Fruit fly (Drosophila melanogaster) whole organism, prepupa: ENCODE data around the gene CG42538.

Experiments used
- CG10631 ChIP-seq: fragments of 200-800 bp; sonication (Bioruptor generic); optimal IDR thresholded peaks from 2 replicates; lab custom pipeline; 2016; ENCODE audit warnings: missing biosample characterization, missing genetic modification characterization
- CG11762 ChIP-seq: fragments of 200-800 bp; sonication (Bioruptor generic); optimal IDR thresholded peaks from 3 replicates; lab custom pipeline; 2016; ENCODE audit warnings: missing biosample characterization, missing genetic modification characterization; ENCODE audit not compliant: insufficient read depth
- CG1621 ChIP-seq: fragments of 200-800 bp; sonication (Bioruptor generic); optimal IDR thresholded peaks from 3 replicates; lab custom pipeline; 2018; ENCODE audit warnings: missing biosample characterization, mild to moderate bottlenecking, missing genetic modification characterization
- CG3032 ChIP-seq: fragments of 200-800 bp; optimal IDR thresholded peaks from 2 replicates; lab custom pipeline; 2019; ENCODE audit warnings: missing biosample characterization, mild to moderate bottlenecking, missing genetic modification characterization, moderate library complexity
- CG6163 ChIP-seq: fragments of 200-800 bp; sonication (Bioruptor generic); IDR thresholded peaks from 3 replicates; pipeline ENCODE4 v1.3.6; 2022; ENCODE audit warnings: missing biosample characterization, missing genetic modification characterization
- CG8632 ChIP-seq: fragments of 200-800 bp; sonication (Bioruptor generic); optimal IDR thresholded peaks from 3 replicates; lab custom pipeline; 2016; ENCODE audit warnings: missing biosample characterization, missing genetic modification characterization
- Eip93F ChIP-seq: fragments of 200-800 bp; sonication (Bioruptor generic); optimal IDR thresholded peaks from 2 replicates; lab custom pipeline; 2016; ENCODE audit warnings: missing biosample characterization, mild to moderate bottlenecking, missing genetic modification characterization
- Hr38 ChIP-seq: sonication (Bioruptor generic); optimal IDR thresholded peaks from 2 replicates; lab custom pipeline; 2016; ENCODE audit warnings: missing biosample characterization, missing genetic modification characterization
- Hr39 ChIP-seq: fragments of 200-800 bp; sonication (Bioruptor generic); optimal IDR thresholded peaks from 2 replicates; lab custom pipeline; 2016; ENCODE audit warnings: missing biosample characterization, missing genetic modification characterization
- Lpt ChIP-seq: fragments of 200-800 bp; sonication (Bioruptor generic); optimal IDR thresholded peaks from 3 replicates; lab custom pipeline; 2016; ENCODE audit warnings: missing biosample characterization, missing genetic modification characterization
- Met ChIP-seq: fragments of 200-800 bp; sonication (Bioruptor generic); optimal IDR thresholded peaks from 3 replicates; lab custom pipeline; 2016; ENCODE audit warnings: missing biosample characterization, missing genetic modification characterization
- svp ChIP-seq: fragments of 200-800 bp; sonication (Bioruptor generic); peaks from one replicate; lab custom pipeline; 2016; ENCODE audit warnings: missing biosample characterization, missing genetic modification characterization

DNA sequence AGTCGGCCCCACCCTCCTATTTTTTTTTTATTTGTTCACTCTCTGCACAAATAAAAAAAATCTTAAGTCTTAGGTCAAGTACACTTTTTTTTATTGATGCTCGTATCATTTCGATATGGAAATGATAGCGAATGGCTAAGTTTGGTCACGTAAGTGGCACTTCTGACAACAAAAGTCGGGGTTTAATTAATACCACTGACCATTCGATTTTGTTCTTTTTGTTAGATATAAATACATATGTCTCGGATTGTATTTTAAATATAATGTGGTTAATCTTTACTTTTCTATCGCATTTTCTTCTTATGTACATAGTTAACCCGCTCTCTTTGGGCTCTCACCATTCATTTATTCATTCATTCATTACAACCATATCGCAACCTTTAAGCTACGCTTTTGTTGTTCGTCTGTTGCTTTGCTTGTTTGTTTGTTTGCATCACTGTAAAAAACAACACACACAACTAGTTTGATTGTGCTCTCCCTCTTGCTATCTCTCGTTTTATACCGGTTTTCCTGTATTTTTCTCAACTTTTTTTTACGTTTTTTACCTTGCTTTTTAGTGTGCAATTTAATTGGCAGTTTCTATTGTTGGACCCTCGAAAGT lies 32.1 kb upstream of the CG42538 start:
- TF ChIP-seq Eip93F, result no peak
- TF ChIP-seq Met, result no peak
- peak; percentile 46; the same call in 2 of the 3 replicates for TF ChIP-seq CG6163 (GFP tag; lab: Robert Waterston, UW)
- peak; percentile 48 for TF ChIP-seq svp (GFP tag; lab: Kevin White, UChicago)
- peak; percentile 9 for TF ChIP-seq CG10631
- peak; percentile 30 for TF ChIP-seq Lpt (GFP tag; lab: Kevin White, UChicago)
- TF ChIP-seq CG8632 (GFP tag; lab: Kevin White, UChicago), result no peak
- no peak for TF ChIP-seq CG1621 (tag; lab: Kevin White, UChicago)
- no peak for TF ChIP-seq Hr38 (GFP tag; lab: Kevin White, UChicago)
- TF ChIP-seq Hr39 (GFP tag; lab: Kevin White, UChicago), result no peak
- TF ChIP-seq CG3032 (tag; lab: Kevin White, UChicago), result peak; percentile 8
- no peak for TF ChIP-seq CG11762 (GFP tag; lab: Kevin White, UChicago)
